Worm (Caenorhabditis elegans): ENCODE measurements around the gene T28A11.22.

The T28A11.22 gene

DNA sequence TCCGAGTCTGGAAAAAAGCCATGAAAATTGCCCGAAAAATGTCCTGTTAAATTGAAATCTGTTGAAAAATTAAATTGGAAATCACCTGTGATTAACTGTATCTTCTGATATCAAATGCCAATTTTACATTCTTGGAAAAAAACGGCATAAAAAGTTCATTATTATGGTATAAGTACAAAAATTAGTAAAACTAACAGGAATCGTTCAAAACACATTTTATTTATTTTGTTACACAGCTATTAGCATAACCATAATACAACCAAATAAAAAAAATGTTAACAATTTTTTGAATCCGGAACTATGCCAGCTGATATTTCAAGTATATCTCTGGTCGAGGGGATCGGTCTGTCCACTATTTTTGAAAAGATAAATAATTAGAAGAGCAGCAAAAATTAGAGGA is 26.8 kb upstream of the T28A11.22 start, which contains the start of gene K08D9.10:
Gene K08D9.10, plus strand, starts transcription at position 301 of the 400 bp plus-strand sequence.
- TF ChIP-seq ceh-83 (GFP tag; optimal IDR thresholded peaks at IDR 0.05) (no peak), unc-120 (tag; optimal IDR thresholded peaks at IDR 0.05; ENCODE audit: poor library complexity, severe bottlenecking) (no peak), nhr-237 (tag; optimal IDR thresholded peaks at IDR 0.05) (no peak), nhr-2 (tag; optimal IDR thresholded peaks at IDR 0.05) (no peak), mls-2 (tag; optimal IDR thresholded peaks at IDR 0.05) (no peak), zip-8 (tag; optimal IDR thresholded peaks at IDR 0.05) (no peak), hlh-1 (tag; optimal IDR thresholded peaks at IDR 0.05) (no peak), lin-13 (tag; optimal IDR thresholded peaks at IDR 0.05) (no peak), lsy-2 (tag; optimal IDR thresholded peaks at IDR 0.05) (no peak), nhr-28 (tag; optimal IDR thresholded peaks at IDR 0.05) (no peak), nhr-76 (tag; optimal IDR thresholded peaks at IDR 0.05) (no peak), bed-3 (GFP tag; optimal IDR thresholded peaks at IDR 0.05) (no peak)

DNA sequence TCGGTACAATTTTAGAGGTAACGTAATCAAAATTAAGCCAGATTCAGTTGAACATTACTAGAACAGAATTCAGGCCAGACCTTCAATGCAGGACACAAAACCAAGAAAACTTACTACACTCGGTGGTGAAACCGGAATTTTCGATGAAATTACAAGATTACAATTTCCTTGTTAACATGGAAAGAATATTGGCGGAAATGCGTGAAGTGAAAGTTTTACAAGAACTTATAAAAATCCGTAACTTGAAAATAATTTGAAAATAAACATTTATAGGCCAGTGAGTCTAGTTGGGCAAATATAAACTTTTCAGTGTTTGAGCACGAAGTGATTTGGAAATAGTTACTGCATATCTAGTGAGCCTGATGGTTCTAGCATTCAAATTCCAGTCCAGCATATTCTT is 22.5 kb upstream of the T28A11.22 start, which contains the start of gene K08D9.6:
Gene K08D9.6, minus strand, starts transcription at position 101 of the 400 bp plus-strand sequence.
- no peak for TF ChIP-seq snpc-4 (tag; optimal IDR thresholded peaks at IDR 0.05)
- TF ChIP-seq tbx-8 (GFP tag; optimal IDR thresholded peaks at IDR 0.05), result no peak
- TF ChIP-seq lsy-2 (tag; optimal IDR thresholded peaks at IDR 0.05), result no peak
- no peak for TF ChIP-seq elt-3 (tag; optimal IDR thresholded peaks at IDR 0.05)
- no peak for TF ChIP-seq sem-2 (GFP tag; optimal IDR thresholded peaks at IDR 0.05)
- TF ChIP-seq M03D4.4 (tag; optimal IDR thresholded peaks at IDR 0.05), result no peak
- no peak for TF ChIP-seq nhr-76 (tag; optimal IDR thresholded peaks at IDR 0.05)
- TF ChIP-seq mls-2 (tag; optimal IDR thresholded peaks at IDR 0.05), result no peak
- no peak for TF ChIP-seq unc-39 (tag; optimal IDR thresholded peaks at IDR 0.05)

DNA sequence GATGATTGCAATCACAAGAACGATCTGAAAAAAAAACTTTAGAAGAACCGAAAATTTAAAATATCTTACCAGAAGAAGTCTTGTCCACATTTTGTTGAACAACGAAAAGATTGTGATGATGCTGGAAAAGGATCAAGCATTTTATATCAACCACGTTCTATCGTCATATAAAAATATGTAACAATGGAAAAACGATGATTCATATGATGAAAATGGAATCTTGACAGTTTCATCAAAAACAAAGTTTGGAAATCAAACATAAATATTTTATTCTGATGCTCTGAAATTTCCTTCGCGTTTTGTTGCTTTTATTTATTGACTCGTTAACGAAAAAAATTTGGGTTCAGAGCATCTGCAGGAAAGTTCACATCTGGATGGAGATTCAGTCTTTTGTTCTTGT is 20.8 kb upstream of the T28A11.22 start, which contains the start of the genes K08D9.9 and str-16:
Gene K08D9.9, minus strand, starts transcription at position 101 of the 400 bp plus-strand sequence.
Gene str-16, plus strand, starts transcription at position 266 of the 400 bp plus-strand sequence.
- TF ChIP-seq elt-1 (tag; optimal IDR thresholded peaks at IDR 0.05; ENCODE audit: borderline replicate concordance, insufficient read depth) (no peak), nhr-237 (tag; optimal IDR thresholded peaks at IDR 0.05) (no peak), snpc-4 (tag; optimal IDR thresholded peaks at IDR 0.05) (no peak), ceh-83 (GFP tag; optimal IDR thresholded peaks at IDR 0.05) (no peak), unc-62 (GFP tag; optimal IDR thresholded peaks at IDR 0.05) (no peak), blmp-1 (tag; optimal IDR thresholded peaks at IDR 0.05) (no peak), hlh-1 (tag; optimal IDR thresholded peaks at IDR 0.05) (no peak), lsy-2 (tag; optimal IDR thresholded peaks at IDR 0.05) (no peak), ham-2 (GFP tag; optimal IDR thresholded peaks at IDR 0.05) (no peak), ceh-39 (tag; optimal IDR thresholded peaks at IDR 0.05) (no peak), sem-2 (GFP tag; optimal IDR thresholded peaks at IDR 0.05) (no peak), nhr-28 (tag; optimal IDR thresholded peaks at IDR 0.05) (no peak), M03D4.4 (tag; optimal IDR thresholded peaks at IDR 0.05) (no peak), lin-13 (tag; optimal IDR thresholded peaks at IDR 0.05) (no peak), lin-32 (GFP tag; optimal IDR thresholded peaks at IDR 0.05) (no peak), nhr-12 (tag; optimal IDR thresholded peaks at IDR 0.05) (no peak), elt-3 (tag; optimal IDR thresholded peaks at IDR 0.05) (no peak), ztf-11 (tag; optimal IDR thresholded peaks at IDR 0.05) (no peak), mls-2 (tag; optimal IDR thresholded peaks at IDR 0.05) (no peak), nhr-2 (tag; optimal IDR thresholded peaks at IDR 0.05) (no peak)

DNA sequence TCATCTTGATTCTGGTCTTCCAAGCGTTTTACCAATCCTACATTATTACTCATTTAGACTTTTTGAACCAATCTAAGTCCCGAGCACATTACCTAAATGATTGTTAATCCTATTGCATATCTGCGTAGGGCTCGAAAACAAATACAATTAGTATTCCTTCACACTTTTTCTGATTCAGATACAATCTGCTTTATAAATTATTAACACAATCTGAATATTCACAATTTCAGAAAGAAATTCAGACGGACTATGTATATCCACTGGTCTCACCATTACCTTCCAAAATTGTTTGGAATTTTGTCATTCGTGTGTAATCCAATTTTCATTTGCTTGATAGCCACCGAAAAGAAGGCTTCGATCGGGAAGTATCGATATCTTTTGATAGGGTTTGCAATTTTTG is 16.2 kb upstream of the T28A11.22 start, which contains the start of gene srj-11:
Gene srj-11, plus strand, starts transcription at position 250 of the 400 bp plus-strand sequence.
- TF ChIP-seq nhr-237 (tag; optimal IDR thresholded peaks at IDR 0.05), result no peak
- no peak for TF ChIP-seq hlh-1 (tag; optimal IDR thresholded peaks at IDR 0.05)
- no peak for TF ChIP-seq zip-8 (tag; optimal IDR thresholded peaks at IDR 0.05)
- no peak for TF ChIP-seq lsy-2 (tag; optimal IDR thresholded peaks at IDR 0.05)
- no peak for TF ChIP-seq ces-1 (GFP tag; optimal IDR thresholded peaks at IDR 0.05)
- TF ChIP-seq M03D4.4 (tag; optimal IDR thresholded peaks at IDR 0.05), result no peak
- no peak for TF ChIP-seq mep-1 (tag; optimal IDR thresholded peaks at IDR 0.05)
- no peak for TF ChIP-seq flh-1 (GFP tag; optimal IDR thresholded peaks at IDR 0.05)
- no peak for TF ChIP-seq sptf-1 (tag; optimal IDR thresholded peaks at IDR 0.05)
- TF ChIP-seq drap-1 (GFP tag; optimal IDR thresholded peaks at IDR 0.05), result no peak
- TF ChIP-seq nhr-76 (tag; optimal IDR thresholded peaks at IDR 0.05), result no peak

DNA sequence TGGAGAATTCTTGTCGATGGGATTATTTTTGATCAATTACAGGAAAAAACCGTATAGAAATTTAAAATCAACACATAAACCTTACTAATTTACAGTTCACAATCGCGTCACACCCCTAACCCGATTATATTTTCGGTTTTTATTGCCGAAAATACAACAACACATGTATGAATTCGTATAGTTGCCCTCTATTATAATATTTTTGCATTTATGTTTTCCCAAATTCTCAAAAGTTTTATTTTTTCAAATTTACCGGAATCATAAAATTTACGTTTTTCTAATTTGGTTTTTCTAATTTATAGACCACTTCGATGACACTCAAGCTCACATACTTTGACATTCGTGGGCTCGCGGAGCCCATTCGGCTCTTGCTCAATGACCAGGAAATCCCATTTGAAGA is 14.4 kb upstream of the T28A11.22 start, which contains the start of gene gst-23:
Gene gst-23, plus strand, starts transcription at position 301 of the 400 bp plus-strand sequence.
- TF ChIP-seq nhr-237 (tag; optimal IDR thresholded peaks at IDR 0.05) (no peak), bed-3 (GFP tag; optimal IDR thresholded peaks at IDR 0.05) (no peak), mls-2 (tag; optimal IDR thresholded peaks at IDR 0.05) (no peak), unc-62 (GFP tag; optimal IDR thresholded peaks at IDR 0.05) (no peak), pha-4 (tag; optimal IDR thresholded peaks at IDR 0.05) (no peak), nhr-76 (tag; optimal IDR thresholded peaks at IDR 0.05) (no peak), lin-32 (GFP tag; optimal IDR thresholded peaks at IDR 0.05) (no peak), ztf-11 (tag; optimal IDR thresholded peaks at IDR 0.05) (no peak), cnd-1 (tag; optimal IDR thresholded peaks at IDR 0.05) (no peak), sem-2 (GFP tag; optimal IDR thresholded peaks at IDR 0.05) (no peak), nhr-28 (tag; optimal IDR thresholded peaks at IDR 0.05) (no peak), elt-1 (tag; optimal IDR thresholded peaks at IDR 0.05; ENCODE audit: borderline replicate concordance, insufficient read depth) (no peak), drap-1 (GFP tag; optimal IDR thresholded peaks at IDR 0.05) (no peak), hlh-1 (tag; optimal IDR thresholded peaks at IDR 0.05) (no peak), ceh-43 (GFP tag; optimal IDR thresholded peaks at IDR 0.05) (no peak), mep-1 (tag; optimal IDR thresholded peaks at IDR 0.05) (no peak), flh-1 (GFP tag; optimal IDR thresholded peaks at IDR 0.05) (no peak), sptf-1 (tag; optimal IDR thresholded peaks at IDR 0.05) (no peak), ceh-83 (GFP tag; optimal IDR thresholded peaks at IDR 0.05) (no peak), blmp-1 (tag; optimal IDR thresholded peaks at IDR 0.05) (no peak)

Data from whole organism, mixed stage, embryonic.